Worm (Caenorhabditis elegans) whole organism, late embryonic: ENCODE measurements around the gene C07H4.1.

Source experiments
- C08G9.2 ChIP-seq: sonication (generic microtip); optimal IDR thresholded peaks from 2 replicates; lab custom pipeline; 2016; ENCODE audit warnings: mild to moderate bottlenecking, missing genetic modification characterization, moderate library complexity, missing compliant biosample characterization
- C38D4.7 ChIP-seq: fragments of 200-800 bp; sonication (Bioruptor generic); optimal IDR thresholded peaks from 2 replicates; lab custom pipeline; 2018; ENCODE audit warnings: mild to moderate bottlenecking, missing genetic modification characterization, moderate library complexity, missing compliant biosample characterization
- F13H6.1 ChIP-seq: sonication (generic microtip); optimal IDR thresholded peaks from 2 replicates; lab custom pipeline; 2016; ENCODE audit warnings: missing genetic modification characterization, missing compliant biosample characterization
- K09A11.1 ChIP-seq: sonication (generic microtip); optimal IDR thresholded peaks from 2 replicates; lab custom pipeline; 2017; ENCODE audit warnings: antibody characterized with exemption, mild to moderate bottlenecking, missing genetic modification characterization, missing compliant biosample characterization; ENCODE audit not compliant: insufficient read depth
- T23F11.4 ChIP-seq: fragments of 200-800 bp; sonication (Bioruptor generic); optimal IDR thresholded peaks from 2 replicates; lab custom pipeline; 2018; ENCODE audit warnings: mild to moderate bottlenecking, missing genetic modification characterization, missing compliant biosample characterization
- Y22D7AL.16 ChIP-seq: sonication (generic microtip); optimal IDR thresholded peaks from 2 replicates; lab custom pipeline; 2016; ENCODE audit warnings: missing genetic modification characterization, missing compliant biosample characterization
- ceh-19 ChIP-seq: fragments of 200-800 bp; sonication (Bioruptor generic); optimal IDR thresholded peaks from 2 replicates; lab custom pipeline; 2018; ENCODE audit warnings: mild to moderate bottlenecking, missing genetic modification characterization, missing compliant biosample characterization
- ceh-22 ChIP-seq: sonication (generic microtip); optimal IDR thresholded peaks from 2 replicates; lab custom pipeline; 2017; ENCODE audit warnings: missing biosample characterization, missing genetic modification characterization
- ceh-34 ChIP-seq: sonication (generic microtip); optimal IDR thresholded peaks from 2 replicates; lab custom pipeline; 2016; ENCODE audit warnings: mild to moderate bottlenecking, missing genetic modification characterization, missing compliant biosample characterization
- ceh-48 ChIP-seq: sonication (generic microtip); optimal IDR thresholded peaks from 2 replicates; lab custom pipeline; 2016; ENCODE audit warnings: missing genetic modification characterization, inconsistent platforms, missing compliant biosample characterization
- ceh-6 ChIP-seq: fragments of 200-800 bp; sonication (Bioruptor generic); optimal IDR thresholded peaks from 2 replicates; lab custom pipeline; 2018; ENCODE audit warnings: mild to moderate bottlenecking, missing genetic modification characterization, missing compliant biosample characterization
- che-1 ChIP-seq: sonication (generic microtip); optimal IDR thresholded peaks from 2 replicates; lab custom pipeline; 2016; ENCODE audit warnings: mild to moderate bottlenecking, missing genetic modification characterization, missing compliant biosample characterization
- dmd-4 ChIP-seq: sonication (generic microtip); optimal IDR thresholded peaks from 2 replicates; lab custom pipeline; 2016; ENCODE audit warnings: borderline replicate concordance, missing genetic modification characterization, missing compliant biosample characterization
- dve-1 ChIP-seq: sonication (generic microtip); optimal IDR thresholded peaks from 2 replicates; lab custom pipeline; 2017; ENCODE audit warnings: antibody characterized with exemption, mild to moderate bottlenecking, missing genetic modification characterization, missing compliant biosample characterization
- eyg-1 ChIP-seq: sonication (generic microtip); optimal IDR thresholded peaks from 2 replicates; lab custom pipeline; 2016; ENCODE audit warnings: missing genotype, missing genetic modification characterization, missing compliant biosample characterization
- hlh-13 ChIP-seq: fragments of 200-800 bp; sonication (Bioruptor generic); optimal IDR thresholded peaks from 2 replicates; lab custom pipeline; 2018; ENCODE audit warnings: mild to moderate bottlenecking, missing genetic modification characterization, missing compliant biosample characterization
- hlh-30 ChIP-seq: sonication (generic microtip); optimal IDR thresholded peaks from 2 replicates; lab custom pipeline; 2017; ENCODE audit warnings: antibody characterized with exemption, missing genetic modification characterization, missing compliant biosample characterization; ENCODE audit not compliant: insufficient read depth
- hlh-6 ChIP-seq: sonication (generic microtip); optimal IDR thresholded peaks from 2 replicates; lab custom pipeline; 2016; ENCODE audit warnings: missing genotype, missing genetic modification characterization, missing compliant biosample characterization
- lim-6 ChIP-seq: sonication (generic microtip); optimal IDR thresholded peaks from 2 replicates; lab custom pipeline; 2016; ENCODE audit warnings: missing genetic modification characterization, missing compliant biosample characterization
- mec-3 ChIP-seq: sonication (generic microtip); optimal IDR thresholded peaks from 2 replicates; lab custom pipeline; 2016; ENCODE audit warnings: borderline replicate concordance, missing genetic modification characterization, missing compliant biosample characterization
- nhr-11 ChIP-seq: fragments of 150-350 bp; optimal IDR thresholded peaks from 2 replicates; lab custom pipeline; 2014; ENCODE audit warnings: missing biosample characterization, missing genetic modification characterization
- nhr-232 ChIP-seq: sonication (generic microtip); optimal IDR thresholded peaks from 2 replicates; lab custom pipeline; 2016; ENCODE audit warnings: missing genetic modification characterization, missing compliant biosample characterization
- npax-4 ChIP-seq: sonication (generic microtip); optimal IDR thresholded peaks from 2 replicates; lab custom pipeline; 2016; ENCODE audit warnings: missing genetic modification characterization, missing compliant biosample characterization
- pag-3 ChIP-seq: sonication (generic microtip); optimal IDR thresholded peaks from 2 replicates; lab custom pipeline; 2016; ENCODE audit warnings: missing compliant biosample characterization, missing genetic modification characterization, borderline replicate concordance
- pat-9 ChIP-seq: fragments of 200-800 bp; sonication (Bioruptor generic); optimal IDR thresholded peaks from 2 replicates; lab custom pipeline; 2018; ENCODE audit warnings: mild to moderate bottlenecking, missing genetic modification characterization, moderate library complexity, missing compliant biosample characterization
- pax-1 ChIP-seq: fragments of 150-350 bp; optimal IDR thresholded peaks from 2 replicates; lab custom pipeline; 2014; ENCODE audit warnings: missing biosample characterization, missing genetic modification characterization
- sdc-2 ChIP-seq: sonication (generic microtip); optimal IDR thresholded peaks from 2 replicates; lab custom pipeline; 2016; ENCODE audit warnings: missing genotype, missing genetic modification characterization, missing compliant biosample characterization
- sox-4 ChIP-seq: sonication (generic microtip); optimal IDR thresholded peaks from 2 replicates; lab custom pipeline; 2017; ENCODE audit warnings: mild to moderate bottlenecking, missing genetic modification characterization, inconsistent platforms, missing compliant biosample characterization
- tbx-2 ChIP-seq: sonication (generic microtip); optimal IDR thresholded peaks from 2 replicates; lab custom pipeline; 2016; ENCODE audit warnings: missing genetic modification characterization, missing compliant biosample characterization
- ttx-3 ChIP-seq: sonication (generic microtip); optimal IDR thresholded peaks from 2 replicates; lab custom pipeline; 2016; ENCODE audit warnings: missing genetic modification reagents, missing genetic modification characterization, missing compliant biosample characterization
- unc-3 ChIP-seq, 2 experiments: fragments of 200-800 bp in 1 of 2; sonication (Bioruptor generic) in 1 of 2; sonication (generic microtip) in 1 of 2; conservative IDR thresholded peaks in 1 of 2; optimal IDR thresholded peaks in 1 of 2; 2 replicates each; pipeline versions ENCODE4 v1.3.6 to Lab custom; 2016 to 2022; ENCODE audit warnings: missing compliant biosample characterization in 2 of 2, missing genetic modification characterization in 2 of 2, missing genetic modification reagents in 1 of 2
- unc-42 ChIP-seq: sonication (generic microtip); optimal IDR thresholded peaks from 2 replicates; lab custom pipeline; 2016; ENCODE audit warnings: missing genotype, missing genetic modification characterization, missing compliant biosample characterization
- zip-5 ChIP-seq: sonication (generic microtip); optimal IDR thresholded peaks from 2 replicates; lab custom pipeline; 2016; ENCODE audit warnings: missing genetic modification characterization, missing compliant biosample characterization
- ztf-16 ChIP-seq: sonication (generic microtip); optimal IDR thresholded peaks from 2 replicates; lab custom pipeline; 2017; ENCODE audit warnings: missing genetic modification characterization, missing compliant biosample characterization

The C07H4.1 gene

ce11 chrII:9107095-9107769 is 13.7 kb upstream of the C07H4.1 start, which contains the start of gene dyrb-1:
dyrb-1 (minus strand) TSS chrII:9107145.
- TF ChIP-seq zip-5 (tag; lab: Kevin White, UChicago): no peak
- TF ChIP-seq unc-42 (tag; lab: Kevin White, UChicago): peak; percentile 89
- TF ChIP-seq hlh-6 (tag; lab: Kevin White, UChicago): no peak

- TF ChIP-seq nhr-232 (tag; lab: Kevin White, UChicago): no peak
- no peak for TF ChIP-seq ttx-3 (tag; lab: Kevin White, UChicago)
- no peak for TF ChIP-seq eyg-1 (tag; lab: Kevin White, UChicago)
- TF ChIP-seq sdc-2 (tag; lab: Kevin White, UChicago): no peak
- TF ChIP-seq dmd-4 (tag; lab: Kevin White, UChicago): no peak
- TF ChIP-seq ztf-16: no peak
- TF ChIP-seq pat-9 (tag; lab: Kevin White, UChicago): no peak
- TF ChIP-seq lim-6 (tag; lab: Kevin White, UChicago): no peak
- TF ChIP-seq, all 69 proteins: peak for 0
These were observed 7.3 kb upstream of the C07H4.1 start, which contains the start of gene T24H10.5 for ce11 chrII:9100798-9101197. T24H10.5 (plus strand) TSS chrII:9101098.

ce11 chrII:9099017-9099416 is 5.5 kb upstream of the C07H4.1 start, which contains the start of gene T24H10.1:
T24H10.1 (plus strand) TSS chrII:9099371.
- TF ChIP-seq sox-4 (no peak), hlh-30 (tag; lab: Kevin White, UChicago) (peak; percentile 21), ceh-48 (peak; percentile 58), tbx-2 (tag; lab: Kevin White, UChicago) (peak; percentile 14), unc-42 (tag; lab: Kevin White, UChicago) (peak; percentile 17)

ce11 chrII:9098505-9098904 is 5.0 kb upstream of the C07H4.1 start, which contains the start of gene clh-5:
clh-5 (minus strand) TSS chrII:9098605.
- TF ChIP-seq pat-9 (tag; lab: Kevin White, UChicago) (no peak), C08G9.2 (tag; lab: Kevin White, UChicago) (no peak), che-1 (no peak), T23F11.4 (GFP tag; lab: Kevin White, UChicago) (no peak), ztf-16 (no peak), C38D4.7 (GFP tag; lab: Kevin White, UChicago) (no peak), dve-1 (no peak), nhr-11 (tag; lab: Kevin White, UChicago) (no peak), K09A11.1 (tag; lab: Kevin White, UChicago) (no peak), hlh-6 (tag; lab: Kevin White, UChicago) (no peak), ceh-34 (no peak), pax-1 (tag; lab: Kevin White, UChicago) (no peak), dmd-4 (tag; lab: Kevin White, UChicago) (no peak)

- TF ChIP-seq hlh-13 (GFP tag; lab: Kevin White, UChicago) (no peak), ceh-22 (tag; lab: Kevin White, UChicago) (no peak), ceh-48 (no peak)
These were observed 3.8 kb upstream of the C07H4.1 start for ce11 chrII:9097302-9097701.

ce11 chrII:9094247-9094790 is 835 bp upstream of the C07H4.1 start:
- no peak for TF ChIP-seq Y22D7AL.16 (tag; lab: Kevin White, UChicago)
- no peak for TF ChIP-seq C38D4.7 (GFP tag; lab: Kevin White, UChicago)
- no peak for TF ChIP-seq mec-3
- TF ChIP-seq dve-1: no peak
- TF ChIP-seq npax-4 (tag; lab: Kevin White, UChicago): no peak
- TF ChIP-seq pax-1 (tag; lab: Kevin White, UChicago): no peak
- no peak for TF ChIP-seq ceh-19 (GFP tag; lab: Kevin White, UChicago)
- no peak for TF ChIP-seq ceh-6 (GFP tag; lab: Kevin White, UChicago)
- no peak for TF ChIP-seq F13H6.1 (tag; lab: Kevin White, UChicago)
- no peak for TF ChIP-seq hlh-30 (tag; lab: Kevin White, UChicago)
- TF ChIP-seq hlh-6 (tag; lab: Kevin White, UChicago): no peak
- TF ChIP-seq unc-3 (GFP tag; conservative IDR thresholded peaks at IDR 0.05; lab: Robert Waterston, UW): no peak
- no peak for TF ChIP-seq unc-3 (tag; optimal IDR thresholded peaks at IDR 0.05; lab: Kevin White, UChicago)
- no peak for TF ChIP-seq eyg-1 (tag; lab: Kevin White, UChicago)
- no peak for TF ChIP-seq pag-3
- TF ChIP-seq nhr-232 (tag; lab: Kevin White, UChicago): no peak
- no peak for TF ChIP-seq C08G9.2 (tag; lab: Kevin White, UChicago)
- TF ChIP-seq, all 69 proteins: peak for 0
